Fruit fly (Drosophila melanogaster): ENCODE results near the gene Oseg5.

Gene Oseg5

dm6 chr2L:20823196-20824105, 12.2 kb downstream of the Oseg5 start (continued):
- peak; percentile 20 for TF ChIP-seq esn (GFP tag; optimal IDR thresholded peaks at IDR 0.05)
- TF ChIP-seq CG9139 (GFP tag; optimal IDR thresholded peaks at IDR 0.05) = peak; percentile 56
- peak; percentile 11 for TF ChIP-seq spab (GFP tag; optimal IDR thresholded peaks at IDR 0.05)
- no peak for TF ChIP-seq CG11902 (GFP tag; optimal IDR thresholded peaks at IDR 0.05)
- peak; percentile 32 for TF ChIP-seq fd59A (GFP tag; optimal IDR thresholded peaks at IDR 0.05)
- peak; percentile 28; the same call in 1 of the 2 replicates for TF ChIP-seq Gug (GFP tag; IDR thresholded peaks at IDR 0.05)
- no peak for TF ChIP-seq Lpt (GFP tag; optimal IDR thresholded peaks at IDR 0.05)
- no peak for TF ChIP-seq Met (GFP tag; optimal IDR thresholded peaks at IDR 0.05)
- TF ChIP-seq CG31627 (GFP tag; optimal IDR thresholded peaks at IDR 0.05) = no peak
- TF ChIP-seq topi (GFP tag; optimal IDR thresholded peaks at IDR 0.05) = peak; percentile 19
- peak; percentile 54 for TF ChIP-seq Sox102F (GFP tag; optimal IDR thresholded peaks at IDR 0.05)
- TF ChIP-seq pdm3 (GFP tag; optimal IDR thresholded peaks at IDR 0.05) = no peak
- peak; percentile 2 for TF ChIP-seq CG16779 (tag; optimal IDR thresholded peaks at IDR 0.05)
- no peak for TF ChIP-seq Ets21C (GFP tag; optimal IDR thresholded peaks at IDR 0.05)
- peak; percentile 99 for TF ChIP-seq CG6808 (GFP tag; optimal IDR thresholded peaks at IDR 0.05)
- TF ChIP-seq Eip78C (GFP tag) = peak; percentile 59
- peak; percentile 73; the same call in 2 of the 3 replicates for TF ChIP-seq CG6163 (GFP tag; IDR thresholded peaks at IDR 0.05)

- TF ChIP-seq Eip78C (GFP tag) (peak; percentile 81), CG8632 (GFP tag; optimal IDR thresholded peaks at IDR 0.05) (no peak), CG11902 (GFP tag; optimal IDR thresholded peaks at IDR 0.05) (no peak), Blimp-1 (GFP tag; optimal IDR thresholded peaks at IDR 0.05) (peak; percentile 59), CG6163 (GFP tag; IDR thresholded peaks at IDR 0.05) (peak; percentile 56; the same call in 2 of the 3 replicates), Sox102F (GFP tag; optimal IDR thresholded peaks at IDR 0.05) (peak; percentile 39), vri (GFP tag; optimal IDR thresholded peaks at IDR 0.05) (peak; percentile 100), CG11762 (GFP tag; optimal IDR thresholded peaks at IDR 0.05; ENCODE audit: insufficient read depth) (no peak), Met (GFP tag; optimal IDR thresholded peaks at IDR 0.05) (no peak), CG1621 (tag; optimal IDR thresholded peaks at IDR 0.05) (peak; percentile 42), fkh (GFP tag; optimal IDR thresholded peaks at IDR 0.05) (no peak), Eip75B (GFP tag; optimal IDR thresholded peaks at IDR 0.05) (no peak), Sox15 (GFP tag; optimal IDR thresholded peaks at IDR 0.05) (no peak), CG6808 (GFP tag; optimal IDR thresholded peaks at IDR 0.05) (no peak), CG15336 (GFP tag; IDR thresholded peaks at IDR 0.05) (peak; percentile 9; the same call in 1 of the 2 replicates), Eip93F (GFP tag; optimal IDR thresholded peaks at IDR 0.05) (peak; percentile 5), CG32006 (GFP tag; optimal IDR thresholded peaks at IDR 0.05) (no peak), Sox14 (GFP tag; optimal IDR thresholded peaks at IDR 0.05) (peak; percentile 85), CG31627 (GFP tag; optimal IDR thresholded peaks at IDR 0.05) (no peak), fd59A (GFP tag; optimal IDR thresholded peaks at IDR 0.05) (no peak), CG10631 (GFP tag; optimal IDR thresholded peaks at IDR 0.05) (peak; percentile 39)
Measured at dm6 chr2L:20822489-20823195, 13.0 kb downstream of the Oseg5 start, which contains the start of gene CG9331. TSS of gene CG9331 (plus strand) at chr2L:20822828.

- TF ChIP-seq CG6276 (GFP tag; optimal IDR thresholded peaks at IDR 0.05) (no peak), CG3919 (GFP tag; optimal IDR thresholded peaks at IDR 0.05) (no peak), CG32006 (GFP tag; optimal IDR thresholded peaks at IDR 0.05) (no peak), pdm3 (GFP tag; optimal IDR thresholded peaks at IDR 0.05) (no peak), topi (GFP tag; optimal IDR thresholded peaks at IDR 0.05) (peak; percentile 25), cyc (GFP tag; optimal IDR thresholded peaks at IDR 0.05) (no peak), dac (GFP tag; optimal IDR thresholded peaks at IDR 0.05) (no peak), Gug (GFP tag; IDR thresholded peaks at IDR 0.05) (no peak), salr (GFP tag; optimal IDR thresholded peaks at IDR 0.05) (no peak), fd85E (GFP tag; optimal IDR thresholded peaks at IDR 0.05) (no peak), CG9139 (GFP tag; optimal IDR thresholded peaks at IDR 0.05) (no peak), CG34406 (GFP tag; optimal IDR thresholded peaks at IDR 0.05) (no peak), lz (GFP tag; optimal IDR thresholded peaks at IDR 0.05) (no peak), OdsH (GFP tag; optimal IDR thresholded peaks at IDR 0.05) (no peak), Ets21C (GFP tag; optimal IDR thresholded peaks at IDR 0.05) (no peak), CG8119 (GFP tag; IDR thresholded peaks at IDR 0.05) (no peak), Ets96B (tag; optimal IDR thresholded peaks at IDR 0.05) (no peak), net (GFP tag; optimal IDR thresholded peaks at IDR 0.05) (no peak), Eip75B (GFP tag; optimal IDR thresholded peaks at IDR 0.05) (no peak), vri (GFP tag; optimal IDR thresholded peaks at IDR 0.05) (no peak), ss (GFP tag; optimal IDR thresholded peaks at IDR 0.05) (peak in 1 of 2 experiments; percentile 64), CG4318 (GFP tag; optimal IDR thresholded peaks at IDR 0.05) (no peak)
Measured at dm6 chr2L:20822025-20822371, 13.6 kb downstream of the Oseg5 start.

Data from whole organism, prepupa.